Fruit fly (Drosophila melanogaster): ENCODE measurements around the gene Atxn7.

Atxn7 gene

dm6 chr2L:2375655-2376417, at the start of gene Atxn7:
Gene Atxn7, plus strand, starts transcription at chr2L:2375841.
- peak; percentile 78 for TF ChIP-seq CG17801 (GFP tag; optimal IDR thresholded peaks at IDR 0.05; ENCODE audit: partially characterized antibody)

- no peak for TF ChIP-seq CG17801 (GFP tag; optimal IDR thresholded peaks at IDR 0.05; ENCODE audit: partially characterized antibody)
Observed at dm6 chr2L:2348479-2348878, 27.2 kb upstream of the Atxn7 start.

- TF ChIP-seq CG17801 (GFP tag; optimal IDR thresholded peaks at IDR 0.05; ENCODE audit: partially characterized antibody) = peak; percentile 46
Observed at dm6 chr2L:2357228-2357656, 18.4 kb upstream of the Atxn7 start, which contains the start of gene CG9967. Gene CG9967, minus strand, starts transcription at chr2L:2357356.

- TF ChIP-seq CG17801 (GFP tag; optimal IDR thresholded peaks at IDR 0.05; ENCODE audit: partially characterized antibody) = no peak
Observed at dm6 chr2L:2361893-2362807, 13.5 kb upstream of the Atxn7 start.

dm6 chr2L:2362808-2363394, 12.7 kb upstream of the Atxn7 start:
- no peak for TF ChIP-seq CG17801 (GFP tag; optimal IDR thresholded peaks at IDR 0.05; ENCODE audit: partially characterized antibody)

dm6 chr2L:2363626-2364147, 12.0 kb upstream of the Atxn7 start:
- TF ChIP-seq CG17801 (GFP tag; optimal IDR thresholded peaks at IDR 0.05; ENCODE audit: partially characterized antibody) = peak; percentile 97

- no peak for TF ChIP-seq CG17801 (GFP tag; optimal IDR thresholded peaks at IDR 0.05; ENCODE audit: partially characterized antibody)
Observed at dm6 chr2L:2364200-2364754, 11.4 kb upstream of the Atxn7 start.

- TF ChIP-seq CG17801 (GFP tag; optimal IDR thresholded peaks at IDR 0.05; ENCODE audit: partially characterized antibody) = no peak
Observed at dm6 chr2L:2365077-2365651, 10.5 kb upstream of the Atxn7 start, which contains the start of the genes Rab5 and Axud1. Gene Rab5, minus strand, starts transcription at chr2L:2365273. Gene Axud1, plus strand, starts transcription at chr2L:2365345.

- TF ChIP-seq CG17801 (GFP tag; optimal IDR thresholded peaks at IDR 0.05; ENCODE audit: partially characterized antibody) = no peak
Observed at dm6 chr2L:2365655-2366214, 9.9 kb upstream of the Atxn7 start.

- TF ChIP-seq CG17801 (GFP tag; optimal IDR thresholded peaks at IDR 0.05; ENCODE audit: partially characterized antibody) = no peak
Observed at dm6 chr2L:2370352-2370751, 5.3 kb upstream of the Atxn7 start.

dm6 chr2L:2371406-2372111, 4.1 kb upstream of the Atxn7 start, which contains the start of gene CG3597:
Gene CG3597, minus strand, starts transcription at chr2L:2371524.
- no peak for TF ChIP-seq CG17801 (GFP tag; optimal IDR thresholded peaks at IDR 0.05; ENCODE audit: partially characterized antibody)

dm6 chr2L:2372112-2372449, 3.6 kb upstream of the Atxn7 start:
- TF ChIP-seq CG17801 (GFP tag; optimal IDR thresholded peaks at IDR 0.05; ENCODE audit: partially characterized antibody) = no peak

Measured in ovary, adult (tissue).